Fruit fly (Drosophila melanogaster) whole organism, embryonic: ENCODE data around the gene CG43339.

Experiments used
- ATbp ChIP-seq: fragments of 200-800 bp; sonication (Bioruptor generic); optimal IDR thresholded peaks from 2 replicates; lab custom pipeline; 2017; ENCODE audit warnings: missing biosample characterization, mild to moderate bottlenecking, missing genetic modification characterization, missing genetic modification reagents
- Aef1 ChIP-seq: fragments of 200-800 bp; sonication (Bioruptor generic); IDR thresholded peaks from 3 replicates; pipeline ENCODE4 v1.3.6; 2022; ENCODE audit warnings: missing biosample characterization, missing genetic modification characterization
- CG10654 ChIP-seq: fragments of 200-800 bp; sonication (Bioruptor generic); optimal IDR thresholded peaks from 2 replicates; lab custom pipeline; 2016; ENCODE audit warnings: missing biosample characterization, missing genetic modification characterization
- CG11560 ChIP-seq: fragments of 200-800 bp; sonication (Bioruptor generic); IDR thresholded peaks from 3 replicates; pipeline ENCODE4 v1.3.6; 2022; ENCODE audit warnings: missing biosample characterization, missing genetic modification characterization
- CG12299 ChIP-seq: fragments of 200-800 bp; sonication (Bioruptor generic); optimal IDR thresholded peaks from 2 replicates; lab custom pipeline; 2018; ENCODE audit warnings: missing biosample characterization, mild to moderate bottlenecking, missing genetic modification characterization
- CG14441 ChIP-seq: fragments of 200-800 bp; sonication (Bioruptor generic); IDR thresholded peaks from 2 replicates; pipeline ENCODE4 v1.3.6; 2022; ENCODE audit warnings: missing biosample characterization, missing genetic modification characterization
- CG15601 ChIP-seq: fragments of 200-800 bp; sonication (Bioruptor generic); optimal IDR thresholded peaks from 3 replicates; lab custom pipeline; 2019; ENCODE audit warnings: missing biosample characterization, mild to moderate bottlenecking, missing genetic modification characterization, moderate library complexity
- CG16863 ChIP-seq: fragments of 200-800 bp; sonication (Bioruptor generic); optimal IDR thresholded peaks from 3 replicates; lab custom pipeline; 2016; ENCODE audit warnings: missing biosample characterization, missing genetic modification characterization
- CG17361 ChIP-seq: fragments of 200-800 bp; sonication (Bioruptor generic); IDR thresholded peaks from 3 replicates; pipeline ENCODE4 v1.3.6; 2022; ENCODE audit warnings: missing biosample characterization, missing genetic modification characterization
- CG2678 ChIP-seq: fragments of 200-800 bp; sonication (Bioruptor generic); optimal IDR thresholded peaks from 3 replicates; lab custom pipeline; 2019; ENCODE audit warnings: missing biosample characterization, mild to moderate bottlenecking, missing genetic modification characterization, moderate library complexity
- CG3065 ChIP-seq: fragments of 200-800 bp; sonication (Bioruptor generic); optimal IDR thresholded peaks from 2 replicates; lab custom pipeline; 2016; ENCODE audit warnings: missing biosample characterization, missing genetic modification characterization
- CG31441 ChIP-seq: fragments of 200-800 bp; sonication (Bioruptor generic); IDR thresholded peaks from 2 replicates; pipeline ENCODE4 v1.3.6; 2022; ENCODE audit warnings: missing biosample characterization, missing genetic modification characterization
- CG8089 ChIP-seq: fragments of 200-800 bp; sonication (Bioruptor generic); optimal IDR thresholded peaks from 3 replicates; lab custom pipeline; 2016; ENCODE audit warnings: missing biosample characterization, missing genetic modification characterization
- CG8281 ChIP-seq: fragments of 200-800 bp; sonication (Bioruptor generic); optimal IDR thresholded peaks from 2 replicates; lab custom pipeline; 2018; ENCODE audit warnings: missing biosample characterization, mild to moderate bottlenecking, missing genetic modification characterization, moderate library complexity
- CG8388 ChIP-seq: fragments of 200-800 bp; sonication (Bioruptor generic); optimal IDR thresholded peaks from 2 replicates; lab custom pipeline; 2019; ENCODE audit warnings: missing biosample characterization, mild to moderate bottlenecking, missing genetic modification characterization, moderate library complexity
- CG8924 ChIP-seq: fragments of 200-800 bp; optimal IDR thresholded peaks from 3 replicates; lab custom pipeline; 2019; ENCODE audit warnings: missing biosample characterization, mild to moderate bottlenecking, missing genetic modification characterization, moderate library complexity
- CG9437 ChIP-seq: fragments of 200-800 bp; sonication (Bioruptor generic); optimal IDR thresholded peaks from 2 replicates; lab custom pipeline; 2018; ENCODE audit warnings: missing biosample characterization, mild to moderate bottlenecking, missing genetic modification characterization
- Dbx ChIP-seq: fragments of 200-800 bp; sonication (Bioruptor generic); IDR thresholded peaks from 3 replicates; pipeline ENCODE4 v1.3.6; 2022; ENCODE audit warnings: missing biosample characterization, missing genetic modification characterization
- Doc3 ChIP-seq: fragments of 200-800 bp; sonication (Bioruptor generic); IDR thresholded peaks from 3 replicates; pipeline ENCODE4 v1.3.6; 2022; ENCODE audit warnings: missing biosample characterization, missing genetic modification characterization; ENCODE audit not compliant: partially characterized antibody
- E2f1 ChIP-seq: fragments of 200-800 bp; sonication (Bioruptor generic); IDR thresholded peaks from 2 replicates; pipeline ENCODE4 v1.3.6; 2022; ENCODE audit warnings: missing biosample characterization, missing genetic modification characterization
- Gug ChIP-seq: fragments of 200-800 bp; sonication (Bioruptor generic); IDR thresholded peaks from 4 replicates; pipeline ENCODE4 v1.3.6; 2022; ENCODE audit warnings: missing biosample characterization, missing genetic modification characterization
- HLH54F ChIP-seq: fragments of 200-800 bp; sonication (Bioruptor generic); optimal IDR thresholded peaks from 3 replicates; lab custom pipeline; 2016; ENCODE audit warnings: missing biosample characterization, missing genetic modification characterization
- Hand ChIP-seq: fragments of 200-800 bp; sonication (Bioruptor generic); optimal IDR thresholded peaks from 2 replicates; lab custom pipeline; 2017; ENCODE audit warnings: mild to moderate bottlenecking, missing biosample characterization, missing genetic modification reagents, missing genetic modification characterization
- HmgZ ChIP-seq: fragments of 200-800 bp; sonication (Bioruptor generic); optimal IDR thresholded peaks from 2 replicates; lab custom pipeline; 2018; ENCODE audit warnings: missing biosample characterization, mild to moderate bottlenecking, missing genetic modification characterization
- Hr3 ChIP-seq: fragments of 200-800 bp; sonication (Bioruptor generic); optimal IDR thresholded peaks from 3 replicates; lab custom pipeline; 2016; ENCODE audit warnings: missing biosample characterization, missing genetic modification characterization
- MESR4 ChIP-seq: fragments of 200-800 bp; sonication (Bioruptor generic); optimal IDR thresholded peaks from 2 replicates; lab custom pipeline; 2018; ENCODE audit warnings: missing biosample characterization, mild to moderate bottlenecking, missing genetic modification characterization, moderate library complexity
- MTF-1 ChIP-seq: fragments of 200-800 bp; sonication (Bioruptor generic); optimal IDR thresholded peaks from 2 replicates; lab custom pipeline; 2018; ENCODE audit warnings: missing biosample characterization, mild to moderate bottlenecking, missing genetic modification characterization, borderline replicate concordance
- Med ChIP-seq: fragments of 200-800 bp; sonication (Bioruptor generic); peaks from one replicate; lab custom pipeline; 2016; ENCODE audit warnings: missing biosample characterization, missing genetic modification characterization, mild to moderate bottlenecking, inconsistent platforms, moderate library complexity
- Oli ChIP-seq: fragments of 200-800 bp; sonication (Bioruptor generic); optimal IDR thresholded peaks from 2 replicates; lab custom pipeline; 2018; ENCODE audit warnings: missing biosample characterization, mild to moderate bottlenecking, missing genetic modification characterization, moderate library complexity
- TFAM ChIP-seq: fragments of 200-800 bp; sonication (Bioruptor generic); optimal IDR thresholded peaks from 2 replicates; lab custom pipeline; 2017; ENCODE audit warnings: missing biosample characterization, missing genetic modification characterization, inconsistent platforms
- YL-1 ChIP-seq: fragments of 200-800 bp; sonication (Bioruptor generic); optimal IDR thresholded peaks from 3 replicates; lab custom pipeline; 2017; ENCODE audit warnings: missing biosample characterization, mild to moderate bottlenecking, missing genetic modification characterization
- ase ChIP-seq: fragments of 200-800 bp; sonication (Bioruptor generic); IDR thresholded peaks from 3 replicates; pipeline ENCODE4 v1.3.6; 2022; ENCODE audit warnings: missing biosample characterization, missing genetic modification characterization
- cad ChIP-seq: fragments of >200 bp; optimal IDR thresholded peaks from 2 replicates; lab custom pipeline; 2017; ENCODE audit warnings: missing biosample characterization, missing genetic modification characterization
- cwo ChIP-seq: fragments of 200-800 bp; sonication (Bioruptor generic); optimal IDR thresholded peaks from 3 replicates; lab custom pipeline; 2017; ENCODE audit warnings: missing biosample characterization, missing genetic modification characterization, mild to moderate bottlenecking, moderate library complexity, missing genetic modification reagents
- dpn ChIP-seq, 2 experiments: fragments of 200-800 bp; sonication (Bioruptor generic); optimal IDR thresholded peaks; 3 replicates each; lab custom pipeline; 2016; ENCODE audit warnings: missing biosample characterization in 2 of 2, missing genetic modification characterization in 2 of 2
- exex ChIP-seq: fragments of 200-800 bp; sonication (Bioruptor generic); optimal IDR thresholded peaks from 4 replicates; lab custom pipeline; 2018; ENCODE audit warnings: missing biosample characterization, mild to moderate bottlenecking, missing genetic modification characterization, moderate library complexity
- fd3F ChIP-seq: fragments of 200-800 bp; sonication (Bioruptor generic); optimal IDR thresholded peaks from 2 replicates; lab custom pipeline; 2018; ENCODE audit warnings: missing biosample characterization, mild to moderate bottlenecking, missing genetic modification characterization, moderate library complexity
- gem ChIP-seq: fragments of 200-800 bp; sonication (Bioruptor generic); optimal IDR thresholded peaks from 2 replicates; lab custom pipeline; 2019; ENCODE audit warnings: missing biosample characterization, mild to moderate bottlenecking, missing genetic modification characterization, moderate library complexity
- grn ChIP-seq: fragments of 200-800 bp; sonication (Bioruptor generic); optimal IDR thresholded peaks from 3 replicates; lab custom pipeline; 2017; ENCODE audit warnings: missing biosample characterization, missing genetic modification characterization
- gt ChIP-seq: fragments of 200-800 bp; sonication (Bioruptor generic); IDR thresholded peaks from 2 replicates; pipeline ENCODE4 v1.3.6; 2022; ENCODE audit warnings: missing biosample characterization, missing genetic modification characterization
- h ChIP-seq: fragments of >200 bp; optimal IDR thresholded peaks from 2 replicates; lab custom pipeline; 2017
- ham ChIP-seq: fragments of 200-800 bp; sonication (Bioruptor generic); IDR thresholded peaks from 2 replicates; pipeline ENCODE4 v1.3.6; 2022; ENCODE audit warnings: missing biosample characterization, missing genetic modification characterization
- jigr1 ChIP-seq: fragments of 200-800 bp; sonication (Bioruptor generic); IDR thresholded peaks from 3 replicates; pipeline ENCODE4 v1.3.6; 2022; ENCODE audit warnings: missing biosample characterization, missing genetic modification characterization
- nerfin-1 ChIP-seq: fragments of 200-800 bp; sonication (Bioruptor generic); optimal IDR thresholded peaks from 3 replicates; lab custom pipeline; 2019; ENCODE audit warnings: missing biosample characterization, mild to moderate bottlenecking, missing genetic modification characterization, moderate library complexity
- pros ChIP-seq: fragments of 200-800 bp; sonication (Bioruptor generic); optimal IDR thresholded peaks from 3 replicates; lab custom pipeline; 2019; ENCODE audit warnings: missing biosample characterization, mild to moderate bottlenecking, missing genetic modification characterization, moderate library complexity
- sima ChIP-seq: fragments of 200-800 bp; sonication (Bioruptor generic); optimal IDR thresholded peaks from 2 replicates; lab custom pipeline; 2016; ENCODE audit warnings: missing biosample characterization, missing genetic modification characterization
- ssp ChIP-seq: fragments of 200-800 bp; sonication (Bioruptor generic); IDR thresholded peaks from 2 replicates; pipeline ENCODE4 v1.3.6; 2022; ENCODE audit warnings: missing biosample characterization, missing genetic modification characterization
- tio ChIP-seq: fragments of 200-800 bp; sonication (Bioruptor generic); optimal IDR thresholded peaks from 2 replicates; lab custom pipeline; 2017; ENCODE audit warnings: missing biosample characterization, missing genetic modification characterization, inconsistent platforms
- trh ChIP-seq: fragments of 200-800 bp; sonication (Bioruptor generic); optimal IDR thresholded peaks from 2 replicates; lab custom pipeline; 2016; ENCODE audit warnings: missing biosample characterization, missing genetic modification characterization
- twi ChIP-seq: fragments of 200-800 bp; optimal IDR thresholded peaks from 2 replicates; lab custom pipeline; 2019; ENCODE audit warnings: missing biosample characterization, mild to moderate bottlenecking, missing genetic modification characterization, moderate library complexity

The CG43339 gene

dm6 chr2L:18708239-18708891 lies 35.3 kb upstream of the CG43339 start, which contains the start of the genes Faf2 and Grip71 (continued):
- TF ChIP-seq CG16863 (peak; percentile 76), trh (peak; percentile 85), CG10654 (peak; percentile 92), CG8281 (tag; lab: Kevin White, UChicago) (peak; percentile 63), CG3065 (GFP tag; lab: Kevin White, UChicago) (peak; percentile 74), gem (tag; lab: Kevin White, UChicago) (peak; percentile 96), Dbx (GFP tag; lab: Robert Waterston, UW) (peak; percentile 95), Gug (GFP tag; lab: Robert Waterston, UW) (peak; percentile 97), Oli (tag; lab: Kevin White, UChicago) (peak; percentile 86), jigr1 (GFP tag; lab: Robert Waterston, UW) (peak; percentile 86), CG31441 (GFP tag; lab: Robert Waterston, UW) (peak; percentile 90), CG9437 (GFP tag; lab: Kevin White, UChicago) (peak; percentile 16), HmgZ (peak; percentile 94), grn (GFP tag; lab: Kevin White, UChicago) (peak; percentile 63), twi (tag; lab: Kevin White, UChicago) (peak; percentile 81), CG8089 (GFP tag; lab: Kevin White, UChicago) (peak; percentile 33), MTF-1 (GFP tag; lab: Kevin White, UChicago) (peak; percentile 53), h (lab: Kevin White, UChicago) (peak; percentile 32), ssp (GFP tag; lab: Robert Waterston, UW) (peak; percentile 99), CG2678 (peak; percentile 89), Aef1 (GFP tag; lab: Robert Waterston, UW) (peak; percentile 96), CG15601 (tag; lab: Kevin White, UChicago) (peak; percentile 84), CG8388 (peak; percentile 85), gt (peak; percentile 92), ham (GFP tag; lab: Robert Waterston, UW) (peak; percentile 82), sima (GFP tag; lab: Kevin White, UChicago) (no peak), cad (GFP tag; lab: Kevin White, UChicago) (no peak), pros (GFP tag; lab: Kevin White, UChicago) (peak; percentile 7), MESR4 (peak; percentile 96), fd3F (peak; percentile 92), tio (peak; percentile 93), CG8924 (tag; lab: Kevin White, UChicago) (peak; percentile 86), YL-1 (peak; percentile 82), Hand (peak; percentile 52), cwo (peak; percentile 17), E2f1 (peak; percentile 93), HLH54F (GFP tag; lab: Kevin White, UChicago) (peak; percentile 91), exex (tag; lab: Kevin White, UChicago) (no peak), nerfin-1 (tag; lab: Kevin White, UChicago) (peak; percentile 82), TFAM (GFP tag; lab: Kevin White, UChicago) (peak; percentile 51), dpn (GFP tag; optimal IDR thresholded peaks at IDR 0.05; lab: Kevin White, UChicago) (peak; percentile 87 to 92), CG11560 (tag; lab: Robert Waterston, UW) (peak; percentile 85), Doc3 (GFP tag; lab: Robert Waterston, UW) (no peak), CG14441 (GFP tag; lab: Robert Waterston, UW) (peak; percentile 97), ase (GFP tag; lab: Robert Waterston, UW) (peak; percentile 95), Hr3 (GFP tag; lab: Kevin White, UChicago) (peak; percentile 93), ATbp (GFP tag; lab: Kevin White, UChicago) (peak; percentile 76), Med (GFP tag; lab: Kevin White, UChicago) (peak; percentile 97), CG17361 (peak; percentile 95), CG12299 (tag; lab: Kevin White, UChicago) (peak; percentile 77)
